Worm (Caenorhabditis elegans) whole organism, young adult: ENCODE measurements around the gene tatn-1.

Source experiments
- F10E7.11 ChIP-seq: sonication (generic microtip); optimal IDR thresholded peaks from 2 replicates; lab custom pipeline; 2017; ENCODE audit warnings: mild to moderate bottlenecking, missing genetic modification characterization, moderate library complexity, missing compliant biosample characterization
- K11D2.4 ChIP-seq: fragments of 200-800 bp; sonication (Bioruptor generic); IDR thresholded peaks from 2 replicates; pipeline ENCODE4 v1.3.6; 2022; ENCODE audit warnings: missing genetic modification reagents, missing genetic modification characterization, missing compliant biosample characterization
- ZK185.1 ChIP-seq: sonication (generic microtip); optimal IDR thresholded peaks from 2 replicates; lab custom pipeline; 2016; ENCODE audit warnings: mild to moderate bottlenecking, missing genetic modification characterization, missing compliant biosample characterization; ENCODE audit not compliant: poor library complexity, severe bottlenecking
- ama-1 ChIP-seq, 3 experiments: fragments of 150-350 bp in 1 of 3; sonication (generic microtip) in 2 of 3; optimal IDR thresholded peaks; 2 replicates each; lab custom pipeline; 2014 to 2018; ENCODE audit warnings: missing biosample characterization in 2 of 3, missing genetic modification characterization in 2 of 3, missing genetic modification reagents in 2 of 3
- ekl-4 ChIP-seq: fragments of 200-800 bp; sonication (Bioruptor generic); IDR thresholded peaks from 2 replicates; pipeline ENCODE4 v1.3.6; 2022; ENCODE audit warnings: missing genetic modification reagents, missing genetic modification characterization, missing compliant biosample characterization
- nhr-179 ChIP-seq: sonication (generic microtip); optimal IDR thresholded peaks from 2 replicates; lab custom pipeline; 2016; ENCODE audit warnings: mild to moderate bottlenecking, missing genetic modification characterization, missing compliant biosample characterization
- rec-8 ChIP-seq, 2 experiments: sonication (generic microtip); optimal IDR thresholded peaks; 2 replicates each; lab custom pipeline; 2016; ENCODE audit warnings: mild to moderate bottlenecking in 2 of 2, missing genetic modification characterization in 2 of 2, missing genetic modification reagents in 2 of 2, missing genotype in 2 of 2, missing biosample characterization in 1 of 2, missing compliant biosample characterization in 1 of 2, moderate library complexity in 1 of 2
- snpc-4 ChIP-seq, 5 experiments: fragments of 150-350 bp in 1 of 5; sonication (generic microtip) in 4 of 5; optimal IDR thresholded peaks; 2 replicates each; lab custom pipeline; 2014 to 2018; ENCODE audit warnings: missing genetic modification characterization in 5 of 5, missing biosample characterization in 3 of 5, antibody characterized with exemption in 2 of 5, mild to moderate bottlenecking in 2 of 5, missing compliant biosample characterization in 2 of 5, missing genotype in 2 of 5, moderate library complexity in 2 of 5, missing genetic modification reagents in 1 of 5

- TF ChIP-seq rec-8 (tag; optimal IDR thresholded peaks at IDR 0.05; lab: Kevin White, UChicago), result no peak
- TF ChIP-seq ZK185.1 (tag; lab: Kevin White, UChicago), result no peak
- TF ChIP-seq ama-1 (optimal IDR thresholded peaks at IDR 0.05; lab: Kevin White, UChicago), result no peak
- TF ChIP-seq ama-1 (GFP tag; optimal IDR thresholded peaks at IDR 0.05; lab: Kevin White, UChicago), result no peak
- no peak for TF ChIP-seq snpc-4 (GFP tag; optimal IDR thresholded peaks at IDR 0.05; lab: Kevin White, UChicago)
- no peak for TF ChIP-seq snpc-4 (tag; optimal IDR thresholded peaks at IDR 0.05; lab: Kevin White, UChicago)
- no peak for TF ChIP-seq F10E7.11 (tag; lab: Kevin White, UChicago)
- no peak for TF ChIP-seq K11D2.4 (GFP tag; lab: Robert Waterston, UW)
- no peak for TF ChIP-seq ekl-4 (GFP tag; lab: Robert Waterston, UW)
- TF ChIP-seq nhr-179 (tag; lab: Kevin White, UChicago), result no peak
Measured at ce11 chrX:14775222-14775621, 15.6 kb upstream of the tatn-1 start.
